Fruit fly (Drosophila melanogaster): ENCODE results near the gene fy.

Gene fy

DNA sequence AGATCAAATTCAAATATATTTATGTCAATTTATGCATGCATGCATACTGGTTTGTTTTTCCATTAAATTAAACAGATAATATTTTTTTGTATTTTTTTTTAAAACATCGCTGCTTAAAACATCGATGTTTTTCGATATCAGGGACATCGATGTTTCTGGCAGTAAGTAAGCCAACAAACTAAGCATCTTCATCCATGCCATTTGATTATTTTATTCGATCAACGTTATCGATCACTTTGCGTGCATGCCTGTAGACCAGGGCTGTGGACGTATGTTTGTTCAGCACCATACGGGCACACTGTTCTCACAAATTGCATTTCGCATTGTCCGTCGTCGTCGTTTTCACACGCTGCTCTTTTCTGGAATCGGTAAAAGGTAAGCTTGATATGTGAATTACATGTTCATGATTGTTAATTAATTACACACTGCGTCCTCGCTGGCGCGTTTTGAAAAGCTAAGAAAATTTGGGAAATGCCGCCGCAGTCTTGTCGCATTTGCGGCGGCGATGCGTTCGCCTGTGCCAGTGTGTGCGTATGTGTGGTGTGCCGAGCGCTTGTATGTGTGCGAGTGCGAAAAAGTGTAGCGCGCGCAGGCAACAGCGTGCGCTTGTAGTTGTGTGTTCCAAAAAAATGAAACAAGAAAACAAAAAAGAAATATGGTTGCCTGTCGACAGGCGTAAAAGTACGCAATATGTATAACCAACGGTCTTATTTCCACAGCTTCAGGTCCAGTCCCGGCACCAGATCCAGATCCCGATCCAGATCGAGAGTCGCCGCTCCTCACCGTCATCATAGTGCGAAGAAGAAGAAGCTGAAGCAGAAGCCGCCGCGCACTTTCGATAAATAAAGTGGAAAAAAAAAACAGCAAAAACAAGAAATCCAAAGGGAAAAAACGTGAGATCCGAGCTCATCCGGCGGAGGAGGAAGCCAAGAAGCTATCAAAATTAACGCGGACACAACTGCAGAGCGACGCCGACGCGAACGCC is 498 bp upstream of the fy start, which contains the start of gene emb (continued):
- TF ChIP-seq CG1233 (GFP tag; optimal IDR thresholded peaks at IDR 0.05) (peak; percentile 40), abd-A (tag; optimal IDR thresholded peaks at IDR 0.05) (no peak), CG8281 (tag; optimal IDR thresholded peaks at IDR 0.05) (no peak), sug (tag; optimal IDR thresholded peaks at IDR 0.05) (no peak), CG13424 (tag; optimal IDR thresholded peaks at IDR 0.05) (peak; percentile 26), CG9437 (GFP tag; optimal IDR thresholded peaks at IDR 0.05) (peak; percentile 68), CG10209 (GFP tag; optimal IDR thresholded peaks at IDR 0.05) (peak; percentile 13), Hr39 (optimal IDR thresholded peaks at IDR 0.05) (no peak), CG6813 (GFP tag; optimal IDR thresholded peaks at IDR 0.05) (no peak), Xbp1 (GFP tag; optimal IDR thresholded peaks at IDR 0.05) (peak; percentile 45), CG12391 (tag; optimal IDR thresholded peaks at IDR 0.05) (peak; percentile 80), CoRest (tag; optimal IDR thresholded peaks at IDR 0.05) (no peak), emc (GFP tag; optimal IDR thresholded peaks at IDR 0.05) (no peak), ato (GFP tag; IDR thresholded peaks at IDR 0.05; ENCODE audit: partially characterized antibody) (peak; percentile 99), Drgx (GFP tag; IDR thresholded peaks at IDR 0.05) (peak; percentile 39; the same call in 1 of the 2 replicates), ci (GFP tag; IDR thresholded peaks at IDR 0.05) (0 out of 3 replicates have a peak, but pooled peaks have one; percentile 15), CHES-1-like (GFP tag; optimal IDR thresholded peaks at IDR 0.05) (peak; percentile 71), CG11398 (GFP tag; optimal IDR thresholded peaks at IDR 0.05) (no peak), twi (tag; optimal IDR thresholded peaks at IDR 0.05) (peak; percentile 40), HLH4C (GFP tag; IDR thresholded peaks at IDR 0.05; ENCODE audit: partially characterized antibody) (peak; percentile 100), CG1603 (tag; optimal IDR thresholded peaks at IDR 0.05) (peak; percentile 85), CG6683 (GFP tag; optimal IDR thresholded peaks at IDR 0.05) (no peak), dmrt99B (tag; optimal IDR thresholded peaks at IDR 0.05) (no peak), zen (tag; optimal IDR thresholded peaks at IDR 0.05) (peak; percentile 77), ab (GFP tag; optimal IDR thresholded peaks at IDR 0.05) (no peak), CG30403 (GFP tag; optimal IDR thresholded peaks at IDR 0.05) (peak; percentile 47), Elba2 (GFP tag; optimal IDR thresholded peaks at IDR 0.05) (peak; percentile 14), CG1832 (GFP tag; optimal IDR thresholded peaks at IDR 0.05) (no peak), cas (GFP tag; IDR thresholded peaks at IDR 0.05) (peak; percentile 18; the same call in 1 of the 2 replicates), CG11093 (GFP tag; IDR thresholded peaks at IDR 0.05) (no peak), ara (GFP tag; IDR thresholded peaks at IDR 0.05) (peak; percentile 42; the same call in 1 of the 2 replicates), tna (GFP tag; IDR thresholded peaks at IDR 0.05; ENCODE audit: partially characterized antibody) (peak; percentile 99), sr (GFP tag; IDR thresholded peaks at IDR 0.05) (no peak), MBD-R2 (GFP tag; IDR thresholded peaks at IDR 0.05) (peak; percentile 69), CG17385 (GFP tag; optimal IDR thresholded peaks at IDR 0.05) (peak; percentile 85), Ptx1 (GFP tag; IDR thresholded peaks at IDR 0.05) (0 out of 2 replicates have a peak, but pooled peaks have one; percentile 2), CG2120 (GFP tag; optimal IDR thresholded peaks at IDR 0.05) (peak; percentile 70), CG7556 (GFP tag; optimal IDR thresholded peaks at IDR 0.05) (no peak), Dp (GFP tag; optimal IDR thresholded peaks at IDR 0.05) (peak; percentile 65), CG30020 (tag; optimal IDR thresholded peaks at IDR 0.05) (peak; percentile 71), CG14014 (GFP tag; IDR thresholded peaks at IDR 0.05) (0 out of 2 replicates have a peak, but pooled peaks have one; percentile 19), CG1647 (GFP tag; optimal IDR thresholded peaks at IDR 0.05) (peak; percentile 49), Scr (GFP tag; IDR thresholded peaks at IDR 0.05; ENCODE audit: partially characterized antibody) (peak; percentile 94), CG14667 (GFP tag; IDR thresholded peaks at IDR 0.05) (no peak), crp (GFP tag; optimal IDR thresholded peaks at IDR 0.05) (peak in 1 of 2 experiments; percentile 21), Six4 (GFP tag; optimal IDR thresholded peaks at IDR 0.05) (peak; percentile 46), Lim3 (GFP tag; IDR thresholded peaks at IDR 0.05) (no peak)
